Fruit fly (Drosophila melanogaster) whole organism, embryonic: ENCODE measurements around the gene tsl.

Experiments
- Antp ChIP-seq: fragments of 200-800 bp; sonication (Bioruptor generic); optimal IDR thresholded peaks from 3 replicates; lab custom pipeline; 2016; ENCODE audit warnings: missing biosample characterization, missing genetic modification characterization
- BtbVII ChIP-seq: fragments of 200-800 bp; sonication (Bioruptor generic); optimal IDR thresholded peaks from 3 replicates; lab custom pipeline; 2017; ENCODE audit warnings: missing biosample characterization, mild to moderate bottlenecking, missing genetic modification characterization
- Bteb2 ChIP-seq: fragments of 200-800 bp; sonication (Bioruptor generic); optimal IDR thresholded peaks from 2 replicates; lab custom pipeline; 2016; ENCODE audit warnings: missing biosample characterization, missing genetic modification characterization
- CG10654 ChIP-seq: fragments of 200-800 bp; sonication (Bioruptor generic); optimal IDR thresholded peaks from 2 replicates; lab custom pipeline; 2016; ENCODE audit warnings: missing biosample characterization, missing genetic modification characterization
- CG12391 ChIP-seq: fragments of 200-800 bp; sonication (Bioruptor generic); optimal IDR thresholded peaks from 3 replicates; lab custom pipeline; 2018; ENCODE audit warnings: missing biosample characterization, mild to moderate bottlenecking, missing genetic modification characterization, moderate library complexity
- CG2116 ChIP-seq: fragments of 200-800 bp; sonication (Bioruptor generic); optimal IDR thresholded peaks from 3 replicates; lab custom pipeline; 2018; ENCODE audit warnings: missing biosample characterization, mild to moderate bottlenecking, missing genetic modification characterization
- CG2129 ChIP-seq: fragments of 200-800 bp; sonication (Bioruptor generic); IDR thresholded peaks from 2 replicates; pipeline ENCODE4 v1.3.6; 2022; ENCODE audit warnings: missing biosample characterization, missing genetic modification characterization; ENCODE audit not compliant: partially characterized antibody
- CG2199 ChIP-seq: fragments of 200-800 bp; sonication (Bioruptor generic); IDR thresholded peaks from 3 replicates; pipeline ENCODE4 v1.3.6; 2022; ENCODE audit warnings: missing biosample characterization, missing genetic modification characterization
- CG2889 ChIP-seq: fragments of 200-800 bp; sonication (Bioruptor generic); IDR thresholded peaks from 3 replicates; pipeline ENCODE4 v1.3.6; 2022; ENCODE audit warnings: missing biosample characterization, missing genetic modification characterization
- CG4282 ChIP-seq: fragments of 200-800 bp; sonication (Bioruptor generic); optimal IDR thresholded peaks from 2 replicates; lab custom pipeline; 2016; ENCODE audit warnings: missing biosample characterization, missing genetic modification characterization
- CG6683 ChIP-seq: fragments of 200-800 bp; sonication (Bioruptor generic); optimal IDR thresholded peaks from 2 replicates; lab custom pipeline; 2017; ENCODE audit warnings: missing biosample characterization, mild to moderate bottlenecking, missing genetic modification characterization, missing genetic modification reagents
- CTCF ChIP-seq: fragments of 200-800 bp; sonication (Bioruptor generic); optimal IDR thresholded peaks from 2 replicates; lab custom pipeline; 2017; ENCODE audit warnings: missing biosample characterization, mild to moderate bottlenecking, missing genetic modification characterization, moderate library complexity
- Dbx ChIP-seq: fragments of 200-800 bp; sonication (Bioruptor generic); IDR thresholded peaks from 3 replicates; pipeline ENCODE4 v1.3.6; 2022; ENCODE audit warnings: missing biosample characterization, missing genetic modification characterization
- Dek ChIP-seq: fragments of 200-800 bp; sonication (Bioruptor generic); optimal IDR thresholded peaks from 3 replicates; lab custom pipeline; 2019; ENCODE audit warnings: missing biosample characterization, mild to moderate bottlenecking, missing genetic modification characterization, moderate library complexity
- Ets65A ChIP-seq: fragments of 200-800 bp; sonication (Bioruptor generic); peaks from one replicate; lab custom pipeline; 2016; ENCODE audit warnings: missing biosample characterization, missing genetic modification characterization
- Hr3 ChIP-seq: fragments of 200-800 bp; sonication (Bioruptor generic); optimal IDR thresholded peaks from 3 replicates; lab custom pipeline; 2016; ENCODE audit warnings: missing biosample characterization, missing genetic modification characterization
- Hr51 ChIP-seq, 2 experiments: fragments of 200-800 bp; sonication (Bioruptor generic); optimal IDR thresholded peaks; 2 replicates in 1 of 2; 3 replicates in 1 of 2; lab custom pipeline; 2016 to 2018; ENCODE audit warnings: missing biosample characterization in 2 of 2, missing genetic modification characterization in 2 of 2, mild to moderate bottlenecking in 1 of 2, moderate library complexity in 1 of 2
- Optix ChIP-seq: fragments of 200-800 bp; sonication (Bioruptor generic); IDR thresholded peaks from 3 replicates; pipeline ENCODE4 v1.3.6; 2022; ENCODE audit warnings: missing biosample characterization, missing genetic modification characterization
- cg ChIP-seq: fragments of 200-800 bp; sonication (Bioruptor generic); optimal IDR thresholded peaks from 3 replicates; lab custom pipeline; 2019; ENCODE audit warnings: missing biosample characterization, mild to moderate bottlenecking, missing genetic modification characterization, moderate library complexity
- dm ChIP-seq: fragments of 200-800 bp; sonication (Bioruptor generic); optimal IDR thresholded peaks from 3 replicates; lab custom pipeline; 2016; ENCODE audit warnings: missing biosample characterization, missing genetic modification characterization
- ewg ChIP-seq: fragments of 200-800 bp; sonication (Bioruptor generic); optimal IDR thresholded peaks from 3 replicates; lab custom pipeline; 2017; ENCODE audit warnings: mild to moderate bottlenecking, missing biosample characterization, missing genetic modification reagents, missing genetic modification characterization
- gsb-n ChIP-seq: fragments of 200-800 bp; sonication (Bioruptor generic); optimal IDR thresholded peaks from 3 replicates; lab custom pipeline; 2018; ENCODE audit warnings: missing biosample characterization, mild to moderate bottlenecking, missing genetic modification characterization
- hkb ChIP-seq, 2 experiments: fragments of 200-800 bp in 1 of 2; fragments of >200 bp in 1 of 2; sonication (Bioruptor generic) in 1 of 2; IDR thresholded peaks in 1 of 2; optimal IDR thresholded peaks in 1 of 2; 2 replicates each; pipeline versions ENCODE4 v1.3.6 to Lab custom; 2017 to 2022; ENCODE audit warnings: missing biosample characterization in 1 of 2, missing genetic modification characterization in 1 of 2
- jing ChIP-seq: fragments of 200-800 bp; sonication (Bioruptor generic); optimal IDR thresholded peaks from 2 replicates; lab custom pipeline; 2018; ENCODE audit warnings: missing biosample characterization, mild to moderate bottlenecking, missing genetic modification characterization
- lov ChIP-seq, 2 experiments: fragments of 200-800 bp in 1 of 2; fragments of >200 bp in 1 of 2; sonication (Bioruptor generic) in 1 of 2; IDR thresholded peaks in 1 of 2; optimal IDR thresholded peaks in 1 of 2; 2 replicates in 1 of 2; 3 replicates in 1 of 2; pipeline versions ENCODE4 v1.3.6 to Lab custom; 2017 to 2022; ENCODE audit warnings: missing biosample characterization in 1 of 2, missing genetic modification characterization in 1 of 2
- nmo ChIP-seq: fragments of 200-800 bp; sonication (Bioruptor generic); optimal IDR thresholded peaks from 2 replicates; lab custom pipeline; 2018; ENCODE audit warnings: missing biosample characterization, mild to moderate bottlenecking, missing genetic modification characterization, moderate library complexity
- slou ChIP-seq: fragments of 200-800 bp; sonication (Bioruptor generic); optimal IDR thresholded peaks from 3 replicates; lab custom pipeline; 2016; ENCODE audit warnings: missing biosample characterization, missing genetic modification characterization
- sob ChIP-seq: fragments of 200-800 bp; sonication (Bioruptor generic); IDR thresholded peaks from 2 replicates; pipeline ENCODE4 v1.3.6; 2022; ENCODE audit warnings: missing biosample characterization, missing genetic modification characterization
- ssp ChIP-seq: fragments of 200-800 bp; sonication (Bioruptor generic); IDR thresholded peaks from 2 replicates; pipeline ENCODE4 v1.3.6; 2022; ENCODE audit warnings: missing biosample characterization, missing genetic modification characterization
- stc ChIP-seq: fragments of 200-800 bp; sonication (Bioruptor generic); IDR thresholded peaks from 2 replicates; pipeline ENCODE4 v1.3.6; 2022; ENCODE audit warnings: missing biosample characterization, missing genetic modification characterization
- tap ChIP-seq: fragments of 200-800 bp; optimal IDR thresholded peaks from 3 replicates; lab custom pipeline; 2019; ENCODE audit warnings: missing biosample characterization, mild to moderate bottlenecking, missing genetic modification characterization, moderate library complexity
- trem ChIP-seq: fragments of 200-800 bp; optimal IDR thresholded peaks from 3 replicates; lab custom pipeline; 2019; ENCODE audit warnings: missing biosample characterization, mild to moderate bottlenecking, missing genetic modification characterization, moderate library complexity
- twi ChIP-seq: fragments of 200-800 bp; optimal IDR thresholded peaks from 2 replicates; lab custom pipeline; 2019; ENCODE audit warnings: missing biosample characterization, mild to moderate bottlenecking, missing genetic modification characterization, moderate library complexity
- zfh1 ChIP-seq: fragments of 200-800 bp; sonication (Bioruptor generic); IDR thresholded peaks from 3 replicates; pipeline ENCODE4 v1.3.6; 2022; ENCODE audit warnings: missing biosample characterization, missing genetic modification characterization

The tsl gene

DNA sequence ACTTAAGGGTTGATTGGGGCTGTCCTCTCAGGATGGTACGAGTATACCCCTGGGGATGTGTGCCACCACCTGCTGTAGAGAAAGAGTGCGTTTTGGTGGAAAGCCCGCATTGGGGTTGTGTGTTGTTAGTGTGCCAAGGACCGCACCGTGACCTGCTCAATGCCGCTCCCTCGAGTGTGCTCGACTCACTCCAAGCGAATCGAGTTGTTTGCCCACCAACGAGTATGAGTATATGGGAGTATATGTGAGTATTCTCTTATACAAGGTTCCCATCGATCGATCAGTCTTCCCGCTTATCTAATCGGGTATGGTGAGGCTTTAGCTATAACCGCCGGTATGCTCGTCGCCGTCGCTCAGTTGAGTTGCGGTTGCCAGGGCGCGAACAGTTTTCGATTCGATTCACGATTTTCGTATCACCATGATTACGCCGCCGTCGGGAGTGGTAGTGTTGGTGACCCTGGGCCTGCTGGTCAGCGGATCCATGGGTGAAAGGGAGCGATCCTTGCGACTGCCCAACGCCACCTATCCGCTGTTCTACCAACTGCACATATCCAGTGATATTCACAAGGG lies 42.5 kb downstream of the tsl start, which contains the start of gene CG5849 (continued):
- TF ChIP-seq nmo (GFP tag; lab: Kevin White, UChicago) (no peak), zfh1 (GFP tag; lab: Robert Waterston, UW) (no peak)
- TF ChIP-seq, all 482 proteins: peak for 23

dm6 chr3R:21739010-21739409 lies 43.3 kb downstream of the tsl start, which contains the start of gene CG34034:
TSS of gene CG34034 (minus strand) at chr3R:21739110.
- TF ChIP-seq Bteb2 (GFP tag; lab: Kevin White, UChicago) (no peak), cg (GFP tag; lab: Kevin White, UChicago) (no peak), CG2199 (GFP tag; lab: Robert Waterston, UW) (no peak), sob (no peak), tap (tag; lab: Kevin White, UChicago) (no peak), Hr51 (GFP tag; optimal IDR thresholded peaks at IDR 0.05; lab: Kevin White, UChicago) (no peak), CG4282 (GFP tag; lab: Kevin White, UChicago) (no peak), CG2116 (GFP tag; lab: Kevin White, UChicago) (no peak), trem (tag; lab: Kevin White, UChicago) (no peak), Optix (GFP tag; lab: Robert Waterston, UW) (no peak), stc (GFP tag; lab: Robert Waterston, UW) (no peak)

DNA sequence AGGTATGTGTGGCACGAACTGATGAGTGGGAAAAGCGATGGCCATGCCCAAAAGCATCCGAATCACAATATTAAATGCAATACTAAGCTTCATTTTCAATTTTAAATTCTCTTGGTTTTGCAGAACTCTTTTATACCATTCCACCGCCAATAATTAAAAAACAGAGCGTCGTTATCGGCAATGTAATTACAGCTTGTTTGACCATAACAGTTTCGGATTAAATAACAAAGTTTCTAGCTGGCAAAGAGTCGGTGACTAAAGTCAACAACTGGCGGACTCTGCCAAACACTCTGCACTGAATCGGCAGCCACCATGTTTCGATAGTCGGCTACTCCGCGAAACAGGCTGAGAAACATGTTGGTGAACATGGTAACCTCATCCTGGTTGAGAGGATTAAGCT lies 45.1 kb downstream of the tsl start, which contains the start of gene CG42870:
Gene CG42870, minus strand, starts transcription at position 101 of the 400 bp plus-strand sequence.
- TF ChIP-seq CG2889 (GFP tag; lab: Robert Waterston, UW) = no peak
- no peak for TF ChIP-seq jing (GFP tag; lab: Kevin White, UChicago)
- no peak for TF ChIP-seq CG6683 (GFP tag; lab: Kevin White, UChicago)
- no peak for TF ChIP-seq Hr3 (GFP tag; lab: Kevin White, UChicago)
- TF ChIP-seq sob = no peak
- no peak for TF ChIP-seq CG10654 (GFP tag; lab: Kevin White, UChicago)
- TF ChIP-seq lov (optimal IDR thresholded peaks at IDR 0.05; lab: Kevin White, UChicago) = no peak
- no peak for TF ChIP-seq lov (GFP tag; IDR thresholded peaks at IDR 0.05; lab: Robert Waterston, UW)
- no peak for TF ChIP-seq ssp (GFP tag; lab: Robert Waterston, UW)
- no peak for TF ChIP-seq dm (GFP tag; lab: Kevin White, UChicago)
- no peak for TF ChIP-seq twi (tag; lab: Kevin White, UChicago)
- no peak for TF ChIP-seq hkb (optimal IDR thresholded peaks at IDR 0.05; lab: Kevin White, UChicago)
- TF ChIP-seq hkb (GFP tag; IDR thresholded peaks at IDR 0.05; lab: Robert Waterston, UW) = no peak
- no peak for TF ChIP-seq slou (GFP tag; lab: Kevin White, UChicago)
- TF ChIP-seq Antp (GFP tag; lab: Kevin White, UChicago) = no peak
- TF ChIP-seq Dbx (GFP tag; lab: Robert Waterston, UW) = no peak
- TF ChIP-seq gsb-n (tag; lab: Kevin White, UChicago) = no peak
- no peak for TF ChIP-seq Dek
- no peak for TF ChIP-seq CTCF (GFP tag; lab: Kevin White, UChicago)
- no peak for TF ChIP-seq CG12391 (tag; lab: Kevin White, UChicago)
- TF ChIP-seq CG2129 (GFP tag; lab: Robert Waterston, UW) = no peak
- TF ChIP-seq ewg (GFP tag; lab: Kevin White, UChicago) = no peak
- TF ChIP-seq, all 482 proteins: peak for 0

DNA sequence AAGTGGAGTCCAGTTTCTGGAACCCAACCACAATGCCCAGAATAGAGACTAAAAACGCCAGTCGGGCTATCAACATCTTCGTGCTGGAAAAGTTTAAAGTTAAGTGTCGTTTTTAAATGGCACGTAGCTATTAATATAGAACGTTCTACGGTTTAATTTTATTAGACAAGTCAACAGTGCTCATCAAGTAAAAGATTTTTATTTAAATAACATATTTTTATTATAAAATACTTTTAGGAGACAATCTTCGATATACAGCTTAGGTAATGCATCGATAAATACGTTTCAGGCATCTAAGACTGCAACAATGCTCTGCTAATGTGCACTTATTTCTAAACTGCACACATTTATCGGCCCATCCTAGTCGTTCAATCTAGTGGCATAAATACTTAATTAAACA lies 45.6 kb downstream of the tsl start, which contains the start of gene CG42869:
Gene CG42869, minus strand, starts transcription at position 101 of the 400 bp plus-strand sequence.
- TF ChIP-seq BtbVII (GFP tag; lab: Kevin White, UChicago) = no peak
- TF ChIP-seq Ets65A (GFP tag; lab: Kevin White, UChicago) = peak; percentile 1
- TF ChIP-seq, all 482 proteins: peak for 1
